Worm (Caenorhabditis elegans): Measurements from ENCODE around the gene nlp-34.

nlp-34 gene

DNA sequence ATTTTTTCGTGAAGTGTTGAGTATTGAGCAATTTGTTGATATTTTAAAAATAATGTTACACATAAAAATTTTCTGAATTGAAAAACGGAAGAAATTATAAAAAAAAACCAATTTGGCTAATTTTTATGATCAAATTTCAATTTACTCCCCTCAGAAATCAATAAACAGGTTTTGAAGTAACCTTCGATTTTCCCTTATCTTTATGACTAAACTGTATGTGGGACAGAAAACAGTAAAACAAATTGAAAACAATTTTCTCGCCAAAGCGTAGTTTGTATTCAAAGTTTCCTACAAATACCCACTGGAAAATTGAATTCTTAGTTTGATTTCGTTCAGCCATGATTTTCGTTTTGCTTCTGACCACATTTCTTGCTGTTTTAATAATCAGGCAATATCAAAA, 40.1 kb downstream of the nlp-34 start, which contains the start of gene cyp-35B1:
cyp-35B1 (plus strand) TSS at position 244 of the 400 bp plus-strand sequence.
- TF ChIP-seq B0310.2 (tag; optimal IDR thresholded peaks at IDR 0.05) (no peak), tbx-37 (GFP tag; conservative IDR thresholded peaks at IDR 0.05) (no peak), hmbx-1 (tag; optimal IDR thresholded peaks at IDR 0.05) (no peak), ceh-36 (tag; optimal IDR thresholded peaks at IDR 0.05) (no peak)

DNA sequence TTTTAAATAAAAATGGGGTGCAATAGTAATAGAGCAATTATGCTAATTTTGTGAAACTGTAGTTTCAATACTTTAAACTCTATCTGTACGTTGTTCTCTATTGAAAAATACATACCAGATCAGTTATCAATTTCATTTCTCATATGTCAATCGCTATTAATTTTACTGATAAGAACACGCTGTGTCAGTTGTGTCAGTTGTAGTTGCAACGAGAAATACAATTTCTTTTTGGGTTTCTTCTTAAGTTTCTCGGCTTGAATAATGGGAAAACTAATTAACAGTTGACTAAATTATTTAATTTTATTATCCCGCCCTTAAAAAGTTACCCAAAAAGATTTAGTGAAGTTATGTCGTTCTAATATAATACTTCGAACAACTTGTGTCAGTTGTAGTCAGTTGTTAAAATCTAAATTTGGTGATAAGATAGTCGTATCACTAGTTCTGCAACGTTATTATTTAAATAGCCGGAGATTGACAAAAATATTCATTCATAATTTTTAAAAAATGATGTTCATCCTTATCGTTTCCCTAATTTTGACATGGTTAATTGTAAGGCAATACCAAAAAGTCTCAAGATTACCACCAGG, 42.9 kb downstream of the nlp-34 start, which contains the start of gene cyp-35A5:
cyp-35A5 (plus strand) TSS at position 435 of the 587 bp plus-strand sequence.
- TF ChIP-seq hnd-1 (tag; optimal IDR thresholded peaks at IDR 0.05) (no peak), aly-1 (tag; optimal IDR thresholded peaks at IDR 0.05) (no peak), ceh-13 (GFP tag; optimal IDR thresholded peaks at IDR 0.05) (no peak), hmg-4 (GFP tag; optimal IDR thresholded peaks at IDR 0.05) (no peak), tbx-37 (GFP tag; conservative IDR thresholded peaks at IDR 0.05) (no peak), scrt-1 (GFP tag; IDR thresholded peaks at IDR 0.05) (no peak), F13C5.2 (tag; optimal IDR thresholded peaks at IDR 0.05) (no peak), ceh-36 (tag; optimal IDR thresholded peaks at IDR 0.05) (no peak), ets-7 (tag; optimal IDR thresholded peaks at IDR 0.05) (no peak), hmbx-1 (tag; optimal IDR thresholded peaks at IDR 0.05) (no peak), tbx-11 (GFP tag; IDR thresholded peaks at IDR 0.05) (no peak), sea-1 (GFP tag; conservative IDR thresholded peaks at IDR 0.05) (no peak), tra-4 (tag; optimal IDR thresholded peaks at IDR 0.05) (no peak), B0310.2 (tag; optimal IDR thresholded peaks at IDR 0.05) (no peak), ama-1 (optimal IDR thresholded peaks at IDR 0.05) (no peak), pes-1 (GFP tag; IDR thresholded peaks at IDR 0.05) (no peak), flt-1 (GFP tag; IDR thresholded peaks at IDR 0.05) (no peak)

DNA sequence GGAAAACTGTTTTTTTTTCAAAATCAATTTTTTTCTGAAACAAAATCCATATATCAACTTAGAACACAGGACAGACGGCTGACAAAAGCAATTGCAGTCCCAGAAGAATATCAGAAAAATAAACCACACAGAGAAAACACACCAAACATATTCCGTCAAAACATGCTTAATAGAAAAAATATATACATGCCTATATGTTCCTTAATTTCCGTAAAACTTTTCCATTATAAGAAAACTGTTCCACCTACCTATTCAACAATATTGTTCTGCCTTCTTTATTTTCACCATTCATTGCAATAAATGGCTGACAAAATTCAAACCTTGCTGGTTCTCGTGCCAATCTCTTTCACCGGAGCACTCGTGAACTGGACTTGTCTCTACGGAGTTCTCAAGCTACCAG, 47.6 kb downstream of the nlp-34 start, which contains the start of gene srx-63:
srx-63 (plus strand) TSS at position 301 of the 400 bp plus-strand sequence.
- TF ChIP-seq sea-1 (GFP tag; conservative IDR thresholded peaks at IDR 0.05) (no peak), ceh-13 (GFP tag; optimal IDR thresholded peaks at IDR 0.05) (no peak), tbx-37 (GFP tag; conservative IDR thresholded peaks at IDR 0.05) (no peak), scrt-1 (GFP tag; IDR thresholded peaks at IDR 0.05) (no peak), aly-1 (tag; optimal IDR thresholded peaks at IDR 0.05) (no peak), pes-1 (GFP tag; IDR thresholded peaks at IDR 0.05) (no peak)

DNA sequence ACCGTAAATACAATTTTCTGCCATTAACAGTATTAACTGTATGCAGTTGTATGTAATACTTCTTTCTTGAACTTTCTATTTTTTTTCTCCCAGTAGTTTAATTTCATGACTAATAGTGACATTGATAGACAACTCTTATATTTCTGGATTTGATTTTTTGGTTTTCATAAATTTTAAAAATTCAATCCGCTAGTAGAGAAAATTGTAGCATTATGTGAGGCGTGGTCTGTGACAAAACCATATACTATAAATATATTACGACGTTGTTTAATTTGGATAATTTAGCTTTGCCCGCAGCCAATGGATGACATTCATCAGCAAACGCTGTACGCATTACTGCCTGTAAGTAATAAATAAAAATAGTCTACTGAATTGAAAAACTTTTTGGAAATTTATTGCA, 49.8 kb downstream of the nlp-34 start, which contains the start of gene srx-64:
srx-64 (plus strand) TSS at position 301 of the 400 bp plus-strand sequence.
- TF ChIP-seq hmbx-1 (tag; optimal IDR thresholded peaks at IDR 0.05) (no peak), sea-1 (GFP tag; conservative IDR thresholded peaks at IDR 0.05) (no peak), ama-1 (optimal IDR thresholded peaks at IDR 0.05) (no peak), tbx-11 (GFP tag; IDR thresholded peaks at IDR 0.05) (no peak), F13C5.2 (tag; optimal IDR thresholded peaks at IDR 0.05) (no peak), flt-1 (GFP tag; IDR thresholded peaks at IDR 0.05) (no peak), pes-1 (GFP tag; IDR thresholded peaks at IDR 0.05) (no peak), ceh-36 (tag; optimal IDR thresholded peaks at IDR 0.05) (no peak), tbx-37 (GFP tag; conservative IDR thresholded peaks at IDR 0.05) (no peak), tra-4 (tag; optimal IDR thresholded peaks at IDR 0.05) (no peak), ceh-13 (GFP tag; optimal IDR thresholded peaks at IDR 0.05) (no peak), aly-1 (tag; optimal IDR thresholded peaks at IDR 0.05) (no peak), scrt-1 (GFP tag; IDR thresholded peaks at IDR 0.05) (no peak), hmg-4 (GFP tag; optimal IDR thresholded peaks at IDR 0.05) (no peak), B0310.2 (tag; optimal IDR thresholded peaks at IDR 0.05) (no peak)

Data from whole organism, early embryonic.